Worm (Caenorhabditis elegans) whole organism, young adult: ENCODE measurements around the gene T01C1.4.
A peak's percentile ranks its signal among the peaks of the same experiment; 100 is the strongest.

Experiments
- B0336.3 ChIP-seq: fragments of 200-800 bp; sonication (Bioruptor generic); IDR thresholded peaks from 2 replicates; pipeline ENCODE4 v1.3.6; 2022; ENCODE audit warnings: missing genetic modification characterization, missing compliant biosample characterization
- C06A6.2 ChIP-seq: fragments of 200-800 bp; sonication (Bioruptor generic); conservative IDR thresholded peaks from 2 replicates; pipeline ENCODE4 v1.3.6; 2022; ENCODE audit warnings: missing genetic modification characterization, missing compliant biosample characterization
- F23B12.7 ChIP-seq: sonication (generic microtip); optimal IDR thresholded peaks from 2 replicates; lab custom pipeline; 2017; ENCODE audit warnings: missing genetic modification characterization, mild to moderate bottlenecking, missing compliant biosample characterization, antibody characterized with exemption, moderate library complexity; ENCODE audit not compliant: insufficient read depth
- F37B4.10 ChIP-seq: fragments of 200-800 bp; sonication (Bioruptor generic); IDR thresholded peaks from 2 replicates; pipeline ENCODE4 v1.3.6; 2022; ENCODE audit warnings: missing genetic modification characterization, missing compliant biosample characterization
- T07F8.4 ChIP-seq: sonication (generic microtip); optimal IDR thresholded peaks from 2 replicates; lab custom pipeline; 2016; ENCODE audit warnings: mild to moderate bottlenecking, missing genetic modification characterization, moderate library complexity, missing compliant biosample characterization
- Y53F4B.3 ChIP-seq: fragments of 200-800 bp; sonication (Bioruptor generic); IDR thresholded peaks from 2 replicates; pipeline ENCODE4 v1.3.6; 2022; ENCODE audit warnings: missing genetic modification reagents, missing genetic modification characterization, missing compliant biosample characterization
- Y56A3A.18 ChIP-seq: fragments of 200-800 bp; sonication (Bioruptor generic); IDR thresholded peaks from 2 replicates; pipeline ENCODE4 v1.3.6; 2022; ENCODE audit warnings: missing genetic modification reagents, missing genetic modification characterization, missing compliant biosample characterization
- Y79H2A.3 ChIP-seq: fragments of 200-800 bp; sonication (Bioruptor generic); conservative IDR thresholded peaks from 2 replicates; pipeline ENCODE4 v1.3.6; 2022; ENCODE audit warnings: missing genetic modification reagents, missing genetic modification characterization, missing compliant biosample characterization
- ZK185.1 ChIP-seq: sonication (generic microtip); optimal IDR thresholded peaks from 2 replicates; lab custom pipeline; 2016; ENCODE audit warnings: mild to moderate bottlenecking, missing genetic modification characterization, missing compliant biosample characterization; ENCODE audit not compliant: poor library complexity, severe bottlenecking
- ama-1 ChIP-seq, 3 experiments: fragments of 150-350 bp in 1 of 3; sonication (generic microtip) in 2 of 3; optimal IDR thresholded peaks; 2 replicates each; lab custom pipeline; 2014 to 2018; ENCODE audit warnings: missing biosample characterization in 2 of 3, missing genetic modification characterization in 2 of 3, missing genetic modification reagents in 2 of 3
- bed-1 ChIP-seq: fragments of 200-800 bp; sonication (Bioruptor generic); IDR thresholded peaks from 2 replicates; pipeline ENCODE4 v1.3.6; 2022; ENCODE audit warnings: missing genetic modification reagents, missing genetic modification characterization, missing compliant biosample characterization
- ceh-27 ChIP-seq: fragments of 200-800 bp; sonication (Bioruptor generic); optimal IDR thresholded peaks from 2 replicates; lab custom pipeline; 2018; ENCODE audit warnings: mild to moderate bottlenecking, missing genetic modification characterization, moderate library complexity, missing compliant biosample characterization
- ceh-40 ChIP-seq: fragments of 200-800 bp; sonication (Bioruptor generic); IDR thresholded peaks from 2 replicates; pipeline ENCODE4 v1.3.6; 2022; ENCODE audit warnings: missing genetic modification characterization, missing compliant biosample characterization
- chd-7 ChIP-seq: sonication (generic microtip); optimal IDR thresholded peaks from 2 replicates; lab custom pipeline; 2016; ENCODE audit warnings: mild to moderate bottlenecking, missing genetic modification characterization, moderate library complexity, missing compliant biosample characterization
- die-1 ChIP-seq: sonication (generic microtip); optimal IDR thresholded peaks from 2 replicates; lab custom pipeline; 2016; ENCODE audit warnings: missing genotype, mild to moderate bottlenecking, missing genetic modification characterization, missing compliant biosample characterization
- dox-1 ChIP-seq: fragments of 200-800 bp; sonication (Bioruptor generic); IDR thresholded peaks from 2 replicates; pipeline ENCODE4 v1.3.6; 2022; ENCODE audit warnings: missing genetic modification reagents, missing genetic modification characterization, missing compliant biosample characterization
- dpff-1 ChIP-seq: sonication (generic microtip); optimal IDR thresholded peaks from 2 replicates; lab custom pipeline; 2017; ENCODE audit warnings: mild to moderate bottlenecking, missing genetic modification characterization, missing compliant biosample characterization
- egl-18 ChIP-seq: fragments of 200-800 bp; sonication (Bioruptor generic); IDR thresholded peaks from 2 replicates; pipeline ENCODE4 v1.3.6; 2022; ENCODE audit warnings: missing genetic modification reagents, missing genetic modification characterization, missing compliant biosample characterization
- egrh-3 ChIP-seq: fragments of 200-800 bp; sonication (Bioruptor generic); IDR thresholded peaks from 2 replicates; pipeline ENCODE4 v1.3.6; 2022; ENCODE audit warnings: missing genetic modification reagents, missing genetic modification characterization, missing compliant biosample characterization
- him-1 ChIP-seq: sonication (generic microtip); optimal IDR thresholded peaks from 2 replicates; lab custom pipeline; 2016; ENCODE audit warnings: missing genotype, missing genetic modification reagents, missing genetic modification characterization, missing compliant biosample characterization
- hmg-1.2 ChIP-seq: fragments of 200-800 bp; sonication (Bioruptor generic); IDR thresholded peaks from 2 replicates; pipeline ENCODE4 v1.3.6; 2022; ENCODE audit warnings: missing genetic modification reagents, missing genetic modification characterization, missing compliant biosample characterization
- lin-40 ChIP-seq: sonication (generic microtip); optimal IDR thresholded peaks from 2 replicates; lab custom pipeline; 2016; ENCODE audit warnings: missing genetic modification characterization, mild to moderate bottlenecking, missing compliant biosample characterization, missing genotype, missing genetic modification reagents
- lir-1 ChIP-seq: fragments of 200-800 bp; sonication (Bioruptor generic); conservative IDR thresholded peaks from 2 replicates; pipeline ENCODE4 v1.3.6; 2022; ENCODE audit warnings: missing genetic modification reagents, missing genetic modification characterization, missing compliant biosample characterization
- madf-10 ChIP-seq: sonication (generic microtip); optimal IDR thresholded peaks from 2 replicates; lab custom pipeline; 2016; ENCODE audit warnings: mild to moderate bottlenecking, missing genetic modification characterization, missing compliant biosample characterization
- mel-28 ChIP-seq: sonication (generic microtip); optimal IDR thresholded peaks from 2 replicates; lab custom pipeline; 2016; ENCODE audit warnings: borderline replicate concordance, mild to moderate bottlenecking, missing genetic modification characterization, missing compliant biosample characterization
- mes-4 ChIP-seq: sonication (generic microtip); optimal IDR thresholded peaks from 2 replicates; lab custom pipeline; 2016; ENCODE audit warnings: missing genotype, missing genetic modification characterization, missing compliant biosample characterization
- mxl-1 ChIP-seq: sonication (generic microtip); optimal IDR thresholded peaks from 2 replicates; lab custom pipeline; 2016; ENCODE audit warnings: missing genetic modification characterization, missing compliant biosample characterization
- nfyb-1 ChIP-seq: fragments of 200-800 bp; sonication (Bioruptor generic); IDR thresholded peaks from 2 replicates; pipeline ENCODE4 v1.3.6; 2022; ENCODE audit warnings: missing genetic modification reagents, missing genetic modification characterization, missing compliant biosample characterization
- nhr-80 ChIP-seq: sonication (generic microtip); optimal IDR thresholded peaks from 2 replicates; lab custom pipeline; 2016; ENCODE audit warnings: missing genetic modification characterization, missing compliant biosample characterization
- nhr-90 ChIP-seq: sonication (generic microtip); optimal IDR thresholded peaks from 2 replicates; lab custom pipeline; 2016; ENCODE audit warnings: missing genotype, mild to moderate bottlenecking, missing genetic modification characterization, missing compliant biosample characterization
- pbrm-1 ChIP-seq: fragments of 200-800 bp; sonication (Bioruptor generic); IDR thresholded peaks from 2 replicates; pipeline ENCODE4 v1.3.6; 2022; ENCODE audit warnings: missing genetic modification reagents, missing genetic modification characterization, missing compliant biosample characterization
- somi-1 ChIP-seq: fragments of 200-800 bp; sonication (Bioruptor generic); optimal IDR thresholded peaks from 2 replicates; lab custom pipeline; 2018; ENCODE audit warnings: mild to moderate bottlenecking, missing genetic modification characterization, missing compliant biosample characterization
- ztf-18 ChIP-seq: sonication (generic microtip); optimal IDR thresholded peaks from 2 replicates; lab custom pipeline; 2016; ENCODE audit warnings: missing genotype, mild to moderate bottlenecking, missing genetic modification characterization, missing compliant biosample characterization

Gene T01C1.4

DNA sequence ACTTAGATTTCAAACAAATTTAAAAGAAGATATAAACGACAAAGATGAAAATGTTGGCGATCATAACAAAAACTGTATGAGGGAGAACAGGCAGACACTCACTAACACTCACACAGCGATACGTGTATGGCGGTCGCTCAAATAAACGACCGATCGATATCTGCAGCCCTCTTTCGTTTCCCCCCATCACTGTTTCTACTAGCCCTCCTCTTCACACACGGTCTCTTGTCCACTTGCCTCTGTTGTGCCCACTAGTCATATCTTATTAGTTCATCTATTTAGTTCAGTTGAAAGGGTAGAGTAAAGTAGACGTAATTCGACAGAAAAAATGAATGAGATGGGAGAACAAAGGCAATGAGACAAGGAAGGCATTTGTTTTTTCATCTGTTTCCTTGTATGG, 39.4 kb downstream of the T01C1.4 start:
- TF ChIP-seq lin-40 (peak; percentile 48), him-1 (tag; lab: Kevin White, UChicago) (no peak), lir-1 (no peak), F23B12.7 (tag; lab: Kevin White, UChicago) (no peak), ceh-27 (GFP tag; lab: Kevin White, UChicago) (peak; percentile 58), ZK185.1 (tag; lab: Kevin White, UChicago) (peak; percentile 4), hmg-1.2 (peak; percentile 26; the same call in 1 of the 2 replicates), ama-1 (optimal IDR thresholded peaks at IDR 0.05; lab: Kevin White, UChicago) (peak; percentile 3), ama-1 (GFP tag; optimal IDR thresholded peaks at IDR 0.05; lab: Kevin White, UChicago) (no peak)

DNA sequence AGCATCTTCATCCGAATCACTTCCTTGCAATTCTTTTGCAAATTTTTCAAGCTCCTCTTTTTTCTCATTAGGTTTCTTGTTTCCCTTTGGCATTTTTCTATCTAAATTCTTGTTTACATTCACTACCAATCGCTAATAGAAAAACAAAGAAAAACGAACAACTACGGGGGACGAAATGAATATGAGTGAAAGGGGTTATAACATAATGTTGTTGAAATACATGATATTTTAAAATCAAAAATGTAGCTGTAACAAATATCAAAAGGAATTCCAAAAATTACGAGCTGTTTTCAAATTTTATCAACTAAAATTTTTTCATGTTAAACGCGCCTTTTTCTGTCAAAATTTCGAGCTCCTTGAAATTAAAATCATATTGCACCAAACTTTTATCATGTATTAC, 39.9 kb downstream of the T01C1.4 start, which contains the start of gene F13E6.1:
Gene F13E6.1 (minus strand): TSS at position 101 of the 400 bp plus-strand sequence.
- TF ChIP-seq ceh-40 (GFP tag; lab: Robert Waterston, UW), result no peak
- TF ChIP-seq nfyb-1 (GFP tag; lab: Robert Waterston, UW), result no peak
- TF ChIP-seq nhr-80 (tag; lab: Kevin White, UChicago), result no peak
- TF ChIP-seq die-1 (tag; lab: Kevin White, UChicago), result no peak
- TF ChIP-seq dpff-1 (tag; lab: Kevin White, UChicago), result no peak
- TF ChIP-seq Y56A3A.18, result no peak
- TF ChIP-seq somi-1, result no peak
- no peak for TF ChIP-seq egl-18 (GFP tag; lab: Robert Waterston, UW)
- TF ChIP-seq F37B4.10 (GFP tag; lab: Robert Waterston, UW), result no peak
- TF ChIP-seq Y53F4B.3, result no peak
- TF ChIP-seq C06A6.2 (GFP tag; lab: Robert Waterston, UW), result no peak
- no peak for TF ChIP-seq nhr-90
- TF ChIP-seq B0336.3, result no peak
- TF ChIP-seq hmg-1.2, result no peak
- no peak for TF ChIP-seq pbrm-1 (GFP tag; lab: Robert Waterston, UW)
- no peak for TF ChIP-seq T07F8.4
- TF ChIP-seq mel-28 (tag; lab: Kevin White, UChicago), result no peak
- no peak for TF ChIP-seq egrh-3 (GFP tag; lab: Robert Waterston, UW)

DNA sequence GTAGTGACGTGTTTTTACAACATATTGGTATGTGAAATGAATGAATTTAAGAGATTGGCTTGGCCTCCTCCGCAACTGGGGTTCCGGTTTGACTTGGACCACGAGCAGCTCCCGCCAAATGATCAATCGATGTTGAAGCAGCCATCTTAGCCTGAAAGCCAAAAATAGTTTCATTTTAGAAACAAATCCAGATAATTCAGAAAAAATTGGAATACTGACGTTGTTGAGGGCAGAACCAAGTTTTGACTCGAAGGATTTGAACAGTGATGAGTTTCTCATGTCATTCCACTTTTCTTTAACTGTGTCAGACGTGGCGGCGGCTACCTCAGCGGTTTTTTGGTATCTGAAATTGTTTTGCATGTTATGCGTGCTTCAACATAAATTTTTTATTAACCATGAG, 41.0 kb downstream of the T01C1.4 start:
- TF ChIP-seq nfyb-1 (GFP tag; lab: Robert Waterston, UW), result 0 out of 2 replicates have a peak, but pooled peaks have one; percentile 15
- TF ChIP-seq dox-1 (GFP tag; lab: Robert Waterston, UW), result no peak

DNA sequence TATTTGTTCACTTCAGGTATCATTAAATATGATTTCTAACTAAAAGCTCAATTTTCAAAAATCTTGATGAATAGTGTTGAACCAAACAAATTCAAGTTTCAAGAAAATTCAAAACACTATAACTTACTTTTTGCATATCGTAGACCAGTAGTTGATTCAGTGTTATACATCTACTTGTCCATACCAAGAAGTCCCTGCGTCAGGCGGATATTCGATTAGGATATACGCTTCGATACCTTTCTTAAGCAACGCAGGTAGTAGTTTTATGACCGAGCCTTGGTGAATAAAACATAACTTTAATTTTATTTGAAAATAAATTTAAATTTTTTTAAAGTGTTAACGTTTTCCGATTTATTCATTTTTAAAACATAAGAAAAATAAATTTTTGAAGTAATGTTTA, 41.5 kb downstream of the T01C1.4 start:
- TF ChIP-seq bed-1 (no peak), mes-4 (tag; lab: Kevin White, UChicago) (no peak), Y79H2A.3 (GFP tag; lab: Robert Waterston, UW) (no peak), nfyb-1 (GFP tag; lab: Robert Waterston, UW) (0 out of 2 replicates have a peak, but pooled peaks have one; percentile 35)

DNA sequence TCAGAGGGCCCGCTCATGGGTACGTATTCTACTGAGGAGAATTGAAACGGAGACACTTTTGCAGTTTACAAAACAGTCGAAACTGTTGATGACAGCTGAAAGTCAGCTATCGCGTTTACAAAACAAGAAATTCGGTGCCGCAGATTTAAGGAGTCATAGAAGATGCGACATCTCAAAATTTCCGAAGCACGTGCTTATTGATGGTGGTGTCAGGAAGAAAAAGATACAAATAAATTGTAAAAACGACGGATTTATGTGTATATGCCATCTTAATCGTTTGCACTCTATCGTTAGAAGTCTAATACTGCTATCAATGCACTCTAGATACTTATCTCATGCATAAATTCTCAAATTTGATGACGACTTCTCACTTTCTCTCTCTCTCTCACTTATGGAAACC, 42.7 kb downstream of the T01C1.4 start, which contains the start of gene F13E6.2:
Gene F13E6.2 (minus strand): TSS at position 101 of the 400 bp plus-strand sequence.
- no peak for TF ChIP-seq mxl-1 (tag; lab: Kevin White, UChicago)
- TF ChIP-seq chd-7 (tag; lab: Kevin White, UChicago), result no peak
- TF ChIP-seq ztf-18, result no peak
- TF ChIP-seq madf-10 (tag; lab: Kevin White, UChicago), result no peak
